Fruit fly (Drosophila melanogaster): Measurements from ENCODE around the gene Tet.

DNA sequence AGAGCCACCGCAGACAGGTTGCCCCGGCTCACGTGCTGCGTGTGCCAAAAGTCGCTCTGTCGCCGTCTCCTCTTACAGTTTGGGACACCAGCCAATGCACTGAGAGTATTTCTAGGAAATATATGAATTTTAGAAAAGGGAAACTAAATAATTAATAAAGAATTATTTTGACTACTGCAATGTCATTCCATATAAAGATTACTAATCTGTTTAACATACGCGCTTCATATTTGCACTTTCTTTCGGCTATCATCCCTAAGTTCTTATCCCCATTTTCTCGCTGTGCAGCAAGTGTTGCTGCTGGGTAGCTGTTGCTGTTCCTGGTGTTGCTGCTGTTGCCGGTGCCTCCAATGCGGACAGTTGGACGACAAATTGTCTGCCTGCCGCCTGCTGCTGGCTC, 31.7 kb downstream of the Tet start:
- TF ChIP-seq CG7045 (GFP tag; optimal IDR thresholded peaks at IDR 0.05) (no peak), Mnt (GFP tag; optimal IDR thresholded peaks at IDR 0.05) (no peak), Crg-1 (GFP tag; optimal IDR thresholded peaks at IDR 0.05) (no peak), Hr96 (GFP tag; optimal IDR thresholded peaks at IDR 0.05) (no peak), bab1 (GFP tag; optimal IDR thresholded peaks at IDR 0.05) (no peak), CG12768 (GFP tag; optimal IDR thresholded peaks at IDR 0.05) (no peak), cic (GFP tag; optimal IDR thresholded peaks at IDR 0.05) (no peak), ovo (GFP tag; optimal IDR thresholded peaks at IDR 0.05) (no peak), CG33017 (tag; optimal IDR thresholded peaks at IDR 0.05) (no peak), Clk (GFP tag; optimal IDR thresholded peaks at IDR 0.05) (no peak)

Measured in whole organism, adult.